Worm (Caenorhabditis elegans) whole organism, midembryonic: ENCODE measurements around the gene lep-2.

Source experiments
- T22C8.4 ChIP-seq: fragments of 200-800 bp; sonication (Bioruptor generic); IDR thresholded peaks from 2 replicates; pipeline ENCODE4 v1.3.6; 2022; ENCODE audit warnings: missing genetic modification characterization, missing compliant biosample characterization
- cog-1 ChIP-seq: sonication (generic microtip); optimal IDR thresholded peaks from 2 replicates; lab custom pipeline; 2016; ENCODE audit warnings: missing genetic modification characterization, missing compliant biosample characterization
- flt-1 ChIP-seq: fragments of 200-800 bp; sonication (Bioruptor generic); IDR thresholded peaks from 2 replicates; pipeline ENCODE4 v1.3.6; 2022; ENCODE audit warnings: missing genetic modification characterization, missing compliant biosample characterization
- klf-2 ChIP-seq: fragments of 200-800 bp; sonication (Bioruptor generic); conservative IDR thresholded peaks from 2 replicates; pipeline ENCODE4 v1.3.6; 2022; ENCODE audit warnings: missing genetic modification reagents, missing genetic modification characterization, missing compliant biosample characterization
- med-1 ChIP-seq: sonication (generic microtip); optimal IDR thresholded peaks from 2 replicates; lab custom pipeline; 2017; ENCODE audit warnings: missing genetic modification characterization, mild to moderate bottlenecking, missing compliant biosample characterization, antibody characterized with exemption, missing genetic modification reagents; ENCODE audit not compliant: insufficient read depth
- ref-1 ChIP-seq: fragments of 200-800 bp; sonication (Bioruptor generic); conservative IDR thresholded peaks from 2 replicates; pipeline ENCODE4 v1.3.6; 2022; ENCODE audit warnings: missing genetic modification reagents, missing genetic modification characterization, missing compliant biosample characterization
- tab-1 ChIP-seq: fragments of 200-800 bp; sonication (Bioruptor generic); IDR thresholded peaks from 2 replicates; pipeline ENCODE4 v1.3.6; 2022; ENCODE audit warnings: missing genetic modification characterization, missing compliant biosample characterization
- ztf-23 ChIP-seq: fragments of 200-800 bp; sonication (Bioruptor generic); IDR thresholded peaks from 2 replicates; pipeline ENCODE4 v1.3.6; 2022; ENCODE audit warnings: missing genetic modification reagents, missing genetic modification characterization, missing compliant biosample characterization
- ztf-29 ChIP-seq: fragments of 200-800 bp; sonication (Bioruptor generic); IDR thresholded peaks from 2 replicates; pipeline ENCODE4 v1.3.6; 2022; ENCODE audit warnings: missing genetic modification reagents, missing genetic modification characterization, missing compliant biosample characterization

The lep-2 gene

DNA sequence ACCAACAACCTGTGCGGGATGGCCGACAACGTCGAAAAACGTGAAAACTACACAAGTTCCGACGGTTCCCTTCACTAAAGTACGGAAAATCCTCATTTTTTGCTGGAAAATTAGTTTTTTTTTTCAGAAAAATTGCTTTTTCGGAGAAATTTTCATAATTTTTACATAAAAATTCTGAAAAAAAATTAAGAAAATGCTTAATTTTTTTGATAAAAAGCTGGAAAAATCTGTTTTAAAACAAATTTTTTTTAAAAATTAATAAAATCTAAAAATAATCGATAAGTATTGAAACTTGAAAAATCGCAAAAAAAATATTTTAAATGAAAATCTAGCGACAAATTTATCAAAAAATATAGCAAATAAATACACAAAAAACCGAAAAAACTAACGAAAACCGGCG lies 13.7 kb downstream of the lep-2 start, which contains the start of gene immp-2:
Gene immp-2 (minus strand): TSS at position 101 of the 400 bp plus-strand sequence.
- TF ChIP-seq T22C8.4 (GFP tag; lab: Robert Waterston, UW) (no peak), tab-1 (GFP tag; lab: Robert Waterston, UW) (no peak), ref-1 (GFP tag; lab: Robert Waterston, UW) (no peak)

DNA sequence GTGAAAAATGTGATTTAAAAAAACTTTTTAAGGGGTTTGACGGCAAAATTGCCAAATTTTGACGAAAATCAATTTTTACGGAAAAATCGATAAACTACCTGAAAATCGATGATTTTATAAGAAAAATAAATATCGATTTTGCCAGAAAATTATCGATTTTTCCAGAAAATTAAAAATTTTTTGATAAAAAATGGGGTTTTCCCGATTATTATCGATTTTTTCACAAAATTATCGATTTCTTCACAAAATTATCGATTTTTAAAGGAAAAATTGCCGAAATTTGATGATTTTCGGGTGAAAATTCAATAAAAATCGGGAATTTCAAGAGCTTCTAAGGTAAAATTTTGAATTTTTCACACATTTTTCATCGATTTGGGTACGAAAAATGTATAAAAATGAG lies 14.6 kb downstream of the lep-2 start:
- TF ChIP-seq T22C8.4 (GFP tag; lab: Robert Waterston, UW) = peak; percentile 23; the same call in 1 of the 2 replicates
- TF ChIP-seq cog-1 (tag; lab: Kevin White, UChicago) = no peak

DNA sequence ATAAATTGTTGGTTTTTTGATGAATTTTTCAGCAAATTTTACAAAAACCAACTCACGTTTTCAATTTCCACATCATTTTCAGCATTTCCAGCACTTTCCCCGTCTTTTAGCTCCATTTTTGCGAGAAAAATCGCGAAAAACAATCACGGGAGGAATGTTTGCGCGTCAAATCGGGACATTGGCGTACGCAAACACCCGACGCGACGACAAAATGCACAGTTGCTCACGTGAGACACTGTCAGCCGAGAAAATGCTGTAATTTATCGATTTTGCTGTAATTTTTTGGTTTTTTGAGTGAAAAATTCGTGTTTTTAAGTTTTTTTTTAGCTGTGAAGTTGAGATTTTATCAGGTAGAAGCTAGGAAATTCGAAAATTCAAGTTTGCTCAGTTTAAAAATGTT lies 17.5 kb downstream of the lep-2 start, which contains the start of gene Y55F3AM.9:
Gene Y55F3AM.9 (minus strand): TSS at position 189 of the 400 bp plus-strand sequence.
- no peak for TF ChIP-seq klf-2 (GFP tag; lab: Robert Waterston, UW)
- TF ChIP-seq tab-1 (GFP tag; lab: Robert Waterston, UW) = no peak
- no peak for TF ChIP-seq ztf-29 (GFP tag; lab: Robert Waterston, UW)
- TF ChIP-seq cog-1 (tag; lab: Kevin White, UChicago) = no peak
- TF ChIP-seq flt-1 = no peak
- no peak for TF ChIP-seq ztf-23 (GFP tag; lab: Robert Waterston, UW)
- no peak for TF ChIP-seq ref-1 (GFP tag; lab: Robert Waterston, UW)
- no peak for TF ChIP-seq T22C8.4 (GFP tag; lab: Robert Waterston, UW)
- no peak for TF ChIP-seq med-1 (GFP tag; lab: Kevin White, UChicago)

DNA sequence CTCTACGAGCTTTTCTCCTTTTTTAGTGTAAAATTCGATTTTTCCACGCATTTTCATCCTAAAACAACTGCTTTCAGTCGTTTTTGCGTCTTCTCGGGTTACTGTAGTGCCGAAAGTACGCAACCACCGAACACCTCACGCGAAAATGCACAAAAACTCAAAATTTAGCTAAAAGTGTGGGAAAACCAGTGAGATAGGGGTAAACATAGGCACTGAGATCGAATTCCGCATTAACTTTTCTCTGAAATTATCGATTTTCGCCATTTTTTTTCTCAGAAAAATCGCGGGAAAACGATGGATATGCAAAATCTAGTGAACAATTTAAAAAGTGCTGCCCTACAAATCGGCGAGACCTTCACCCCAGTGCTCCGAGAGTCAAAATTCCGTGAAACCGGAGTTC lies 18.1 kb downstream of the lep-2 start, which contains the start of gene atg-3:
Gene atg-3 (plus strand): TSS at position 301 of the 400 bp plus-strand sequence.
- TF ChIP-seq med-1 (GFP tag; lab: Kevin White, UChicago) (no peak), tab-1 (GFP tag; lab: Robert Waterston, UW) (no peak), flt-1 (no peak), ref-1 (GFP tag; lab: Robert Waterston, UW) (no peak), T22C8.4 (GFP tag; lab: Robert Waterston, UW) (no peak), cog-1 (tag; lab: Kevin White, UChicago) (no peak), ztf-29 (GFP tag; lab: Robert Waterston, UW) (no peak), klf-2 (GFP tag; lab: Robert Waterston, UW) (no peak), ztf-23 (GFP tag; lab: Robert Waterston, UW) (no peak)

DNA sequence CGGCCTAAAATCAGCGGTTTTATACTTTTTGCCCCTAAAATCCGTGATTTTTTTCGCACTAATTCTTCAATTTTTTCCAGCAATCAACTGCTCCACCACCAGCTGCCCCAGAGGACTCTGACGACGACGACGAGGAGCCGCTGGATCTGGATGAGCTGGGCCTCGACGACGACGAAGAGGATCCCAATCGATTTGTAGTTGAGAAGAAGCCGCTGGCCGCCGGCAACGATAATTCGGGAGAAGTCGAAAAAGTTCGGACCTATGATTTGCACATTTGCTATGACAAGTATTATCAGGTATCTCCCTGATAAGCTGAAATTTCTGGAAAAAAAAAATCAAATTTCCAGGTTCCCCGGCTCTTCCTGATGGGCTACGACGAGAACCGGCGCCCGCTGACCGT lies 19.7 kb downstream of the lep-2 start:
- TF ChIP-seq ztf-29 (GFP tag; lab: Robert Waterston, UW) = no peak
- TF ChIP-seq T22C8.4 (GFP tag; lab: Robert Waterston, UW) = no peak
- TF ChIP-seq flt-1 = no peak
- TF ChIP-seq med-1 (GFP tag; lab: Kevin White, UChicago) = no peak
- TF ChIP-seq klf-2 (GFP tag; lab: Robert Waterston, UW) = no peak
- no peak for TF ChIP-seq ztf-23 (GFP tag; lab: Robert Waterston, UW)
- no peak for TF ChIP-seq ref-1 (GFP tag; lab: Robert Waterston, UW)
- no peak for TF ChIP-seq tab-1 (GFP tag; lab: Robert Waterston, UW)
- no peak for TF ChIP-seq cog-1 (tag; lab: Kevin White, UChicago)

DNA sequence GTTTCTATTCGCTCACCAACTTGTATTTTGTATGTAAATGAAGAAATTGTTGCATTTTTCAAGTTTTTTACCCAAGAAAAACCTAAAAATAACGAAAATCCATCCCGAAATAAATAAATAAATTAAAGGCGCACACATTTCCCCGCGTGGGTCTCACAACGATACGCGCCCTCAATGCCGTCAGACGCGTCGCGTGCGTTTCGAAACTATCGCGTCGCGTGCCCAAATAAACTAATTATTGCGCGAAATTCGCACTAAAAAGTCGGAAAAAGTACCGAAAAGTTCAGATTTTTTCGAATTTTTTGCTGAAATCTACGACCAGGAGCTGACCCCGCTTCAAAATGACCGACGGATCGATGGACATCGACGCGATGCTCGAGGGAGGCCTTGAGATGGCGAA lies 20.4 kb downstream of the lep-2 start, which contains the start of gene rbm-39:
Gene rbm-39 (plus strand): TSS at position 178 of the 400 bp plus-strand sequence.
- TF ChIP-seq tab-1 (GFP tag; lab: Robert Waterston, UW) (no peak), cog-1 (tag; lab: Kevin White, UChicago) (peak; percentile 42), ztf-23 (GFP tag; lab: Robert Waterston, UW) (peak; percentile 63; the same call in 1 of the 2 replicates)

DNA sequence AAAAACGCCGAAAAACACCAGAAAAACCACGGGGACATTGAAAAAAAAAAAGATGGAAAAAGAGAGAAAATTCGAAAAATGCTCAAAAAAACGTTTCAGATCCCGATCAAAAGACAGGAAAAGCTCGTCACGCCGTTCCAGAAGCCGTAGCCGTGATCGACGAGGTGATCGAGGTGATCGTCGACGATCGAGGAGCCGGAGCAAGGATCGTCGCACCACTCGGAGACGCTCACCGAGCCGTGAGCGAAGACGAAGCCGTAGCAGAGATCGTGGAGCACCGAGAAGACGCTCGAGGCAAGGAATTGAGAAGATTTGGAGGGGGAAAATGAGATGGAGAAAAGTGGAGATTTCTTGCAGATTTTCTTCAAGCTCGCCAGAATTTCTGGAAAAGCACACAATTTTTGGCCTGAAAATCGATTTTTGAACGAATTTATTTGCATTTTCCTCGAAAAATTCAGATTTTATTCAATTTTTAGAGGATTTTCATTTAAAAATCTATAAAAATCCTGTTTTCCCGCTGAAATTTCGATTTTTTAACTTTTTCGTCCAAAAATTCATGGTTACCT lies 21.2 kb downstream of the lep-2 start:
- TF ChIP-seq flt-1 (no peak), klf-2 (GFP tag; lab: Robert Waterston, UW) (no peak), cog-1 (tag; lab: Kevin White, UChicago) (no peak), ztf-23 (GFP tag; lab: Robert Waterston, UW) (no peak), med-1 (GFP tag; lab: Kevin White, UChicago) (no peak), ref-1 (GFP tag; lab: Robert Waterston, UW) (no peak), ztf-29 (GFP tag; lab: Robert Waterston, UW) (no peak), T22C8.4 (GFP tag; lab: Robert Waterston, UW) (no peak), tab-1 (GFP tag; lab: Robert Waterston, UW) (no peak)

DNA sequence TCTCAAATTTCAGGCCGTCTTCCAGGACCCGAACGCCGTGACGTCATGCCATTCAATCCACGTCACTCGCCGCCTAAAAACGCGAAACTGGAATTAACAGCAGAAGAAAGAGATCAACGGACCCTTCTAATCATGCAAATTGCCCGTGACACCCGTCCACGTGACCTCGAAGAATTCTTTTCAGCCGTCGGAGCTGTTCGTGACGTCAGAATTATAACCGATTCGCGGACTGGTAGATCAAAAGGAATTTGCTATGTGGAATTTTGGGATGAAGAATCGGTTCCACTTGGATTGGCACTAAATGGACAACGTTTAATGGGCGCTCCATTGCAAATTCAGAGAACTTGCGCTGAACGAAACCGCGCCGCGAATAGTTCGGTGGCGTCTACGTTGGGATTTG lies 23.3 kb downstream of the lep-2 start:
- TF ChIP-seq klf-2 (GFP tag; lab: Robert Waterston, UW) (no peak), med-1 (GFP tag; lab: Kevin White, UChicago) (no peak), ztf-29 (GFP tag; lab: Robert Waterston, UW) (no peak), tab-1 (GFP tag; lab: Robert Waterston, UW) (no peak), flt-1 (no peak), T22C8.4 (GFP tag; lab: Robert Waterston, UW) (no peak), cog-1 (tag; lab: Kevin White, UChicago) (no peak), ref-1 (GFP tag; lab: Robert Waterston, UW) (no peak), ztf-23 (GFP tag; lab: Robert Waterston, UW) (no peak)

DNA sequence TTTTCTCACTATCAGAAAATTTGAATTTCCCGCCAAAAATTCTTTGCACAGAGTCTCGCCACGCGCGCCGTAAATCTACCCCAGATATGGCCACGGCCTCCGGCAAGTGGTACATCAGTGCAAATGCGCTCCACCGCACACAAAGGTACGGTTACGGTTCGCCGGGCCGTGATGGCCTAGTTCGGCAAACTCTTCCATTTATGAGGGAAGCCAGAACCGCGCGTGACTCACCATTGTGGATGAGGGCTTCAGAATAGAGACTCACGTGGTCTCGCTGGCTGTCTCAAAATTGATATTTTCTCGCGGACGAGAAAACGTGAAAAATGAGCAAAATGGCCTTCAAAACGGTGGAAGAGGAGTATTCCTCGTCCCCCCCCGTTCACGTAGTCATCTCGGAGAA lies 27.7 kb downstream of the lep-2 start:
- TF ChIP-seq T22C8.4 (GFP tag; lab: Robert Waterston, UW) = no peak
- no peak for TF ChIP-seq cog-1 (tag; lab: Kevin White, UChicago)
- TF ChIP-seq med-1 (GFP tag; lab: Kevin White, UChicago) = no peak
- TF ChIP-seq ztf-29 (GFP tag; lab: Robert Waterston, UW) = no peak
- no peak for TF ChIP-seq flt-1
- no peak for TF ChIP-seq ref-1 (GFP tag; lab: Robert Waterston, UW)
- TF ChIP-seq ztf-23 (GFP tag; lab: Robert Waterston, UW) = no peak
- TF ChIP-seq klf-2 (GFP tag; lab: Robert Waterston, UW) = no peak
- no peak for TF ChIP-seq tab-1 (GFP tag; lab: Robert Waterston, UW)
